Fruit fly (Drosophila melanogaster) whole organism, prepupa: Measurements from ENCODE around the gene pum.

Experiments
- Blimp-1 ChIP-seq: fragments of 200-800 bp; sonication (Bioruptor generic); optimal IDR thresholded peaks from 3 replicates; lab custom pipeline; 2017; ENCODE audit warnings: missing biosample characterization, missing genetic modification characterization, mild to moderate bottlenecking, moderate library complexity, missing genetic modification reagents
- CG10631 ChIP-seq: fragments of 200-800 bp; sonication (Bioruptor generic); optimal IDR thresholded peaks from 2 replicates; lab custom pipeline; 2016; ENCODE audit warnings: missing biosample characterization, missing genetic modification characterization
- CG10669 ChIP-seq: fragments of 200-800 bp; sonication (Bioruptor generic); optimal IDR thresholded peaks from 3 replicates; lab custom pipeline; 2018; ENCODE audit warnings: missing biosample characterization, mild to moderate bottlenecking, missing genetic modification characterization, moderate library complexity
- CG11294 ChIP-seq: fragments of 200-800 bp; sonication (Bioruptor generic); IDR thresholded peaks from 2 replicates; pipeline ENCODE4 v1.3.6; 2022; ENCODE audit warnings: missing biosample characterization, missing genetic modification characterization
- CG11902 ChIP-seq: fragments of 200-800 bp; sonication (Bioruptor generic); optimal IDR thresholded peaks from 3 replicates; lab custom pipeline; 2016; ENCODE audit warnings: missing biosample characterization, missing genetic modification characterization
- CG15336 ChIP-seq: fragments of 200-800 bp; sonication (Bioruptor generic); IDR thresholded peaks from 2 replicates; pipeline ENCODE4 v1.3.6; 2022; ENCODE audit warnings: missing biosample characterization, missing genetic modification characterization
- CG1621 ChIP-seq: fragments of 200-800 bp; sonication (Bioruptor generic); optimal IDR thresholded peaks from 3 replicates; lab custom pipeline; 2018; ENCODE audit warnings: missing biosample characterization, mild to moderate bottlenecking, missing genetic modification characterization
- CG16779 ChIP-seq: fragments of 200-800 bp; sonication (Bioruptor generic); optimal IDR thresholded peaks from 3 replicates; lab custom pipeline; 2017; ENCODE audit warnings: missing biosample characterization, mild to moderate bottlenecking, missing genetic modification characterization
- CG3032 ChIP-seq: fragments of 200-800 bp; optimal IDR thresholded peaks from 2 replicates; lab custom pipeline; 2019; ENCODE audit warnings: missing biosample characterization, mild to moderate bottlenecking, missing genetic modification characterization, moderate library complexity
- CG31627 ChIP-seq: fragments of 200-800 bp; sonication (Bioruptor generic); optimal IDR thresholded peaks from 3 replicates; lab custom pipeline; 2016; ENCODE audit warnings: missing biosample characterization, missing genetic modification characterization
- CG3919 ChIP-seq: fragments of 200-800 bp; sonication (Bioruptor generic); optimal IDR thresholded peaks from 3 replicates; lab custom pipeline; 2016; ENCODE audit warnings: missing biosample characterization, missing genetic modification characterization
- CG4318 ChIP-seq: fragments of 200-800 bp; sonication (Bioruptor generic); optimal IDR thresholded peaks from 3 replicates; lab custom pipeline; 2017; ENCODE audit warnings: missing biosample characterization, mild to moderate bottlenecking, missing genetic modification characterization
- CG6163 ChIP-seq: fragments of 200-800 bp; sonication (Bioruptor generic); IDR thresholded peaks from 3 replicates; pipeline ENCODE4 v1.3.6; 2022; ENCODE audit warnings: missing biosample characterization, missing genetic modification characterization
- CG6276 ChIP-seq: fragments of 200-800 bp; sonication (Bioruptor generic); optimal IDR thresholded peaks from 2 replicates; lab custom pipeline; 2017; ENCODE audit warnings: missing biosample characterization, mild to moderate bottlenecking, missing genetic modification characterization
- CG6792 ChIP-seq: fragments of 200-800 bp; sonication (Bioruptor generic); optimal IDR thresholded peaks from 3 replicates; lab custom pipeline; 2016; ENCODE audit warnings: missing biosample characterization, missing genetic modification characterization
- CG6808 ChIP-seq: fragments of 200-800 bp; sonication (Bioruptor generic); optimal IDR thresholded peaks from 3 replicates; lab custom pipeline; 2017; ENCODE audit warnings: missing biosample characterization, missing genetic modification characterization, mild to moderate bottlenecking, moderate library complexity, missing genetic modification reagents
- CG6854 ChIP-seq: fragments of 200-800 bp; sonication (Bioruptor generic); optimal IDR thresholded peaks from 2 replicates; lab custom pipeline; 2017; ENCODE audit warnings: missing biosample characterization, mild to moderate bottlenecking, missing genetic modification characterization
- CG7368 ChIP-seq: fragments of 200-800 bp; sonication (Bioruptor generic); optimal IDR thresholded peaks from 3 replicates; lab custom pipeline; 2016; ENCODE audit warnings: missing biosample characterization, missing genetic modification characterization
- CG8119 ChIP-seq: fragments of 200-800 bp; sonication (Bioruptor generic); IDR thresholded peaks from 3 replicates; pipeline ENCODE4 v1.3.6; 2022; ENCODE audit warnings: missing biosample characterization, missing genetic modification characterization
- CG8319 ChIP-seq: fragments of 200-800 bp; sonication (Bioruptor generic); optimal IDR thresholded peaks from 3 replicates; lab custom pipeline; 2016; ENCODE audit warnings: missing biosample characterization, missing genetic modification characterization
- CG8632 ChIP-seq: fragments of 200-800 bp; sonication (Bioruptor generic); optimal IDR thresholded peaks from 3 replicates; lab custom pipeline; 2016; ENCODE audit warnings: missing biosample characterization, missing genetic modification characterization
- CG9139 ChIP-seq: fragments of 200-800 bp; sonication (Bioruptor generic); optimal IDR thresholded peaks from 3 replicates; lab custom pipeline; 2017; ENCODE audit warnings: missing biosample characterization, mild to moderate bottlenecking, missing genetic modification characterization
- Eip75B ChIP-seq: fragments of 200-800 bp; sonication (Bioruptor generic); optimal IDR thresholded peaks from 3 replicates; lab custom pipeline; 2016; ENCODE audit warnings: missing biosample characterization, missing genetic modification characterization
- Eip78C ChIP-seq: fragments of 200-800 bp; sonication (Bioruptor generic); peaks from one replicate; lab custom pipeline; 2016; ENCODE audit warnings: missing biosample characterization, missing genetic modification characterization
- Ets21C ChIP-seq: fragments of 200-800 bp; sonication (Bioruptor generic); optimal IDR thresholded peaks from 3 replicates; lab custom pipeline; 2016; ENCODE audit warnings: missing biosample characterization, missing genetic modification characterization
- Ets96B ChIP-seq: fragments of 200-800 bp; optimal IDR thresholded peaks from 2 replicates; lab custom pipeline; 2019; ENCODE audit warnings: missing biosample characterization, mild to moderate bottlenecking, missing genetic modification characterization, moderate library complexity
- Gug ChIP-seq: fragments of 200-800 bp; sonication (Bioruptor generic); IDR thresholded peaks from 2 replicates; pipeline ENCODE4 v1.3.6; 2022; ENCODE audit warnings: missing biosample characterization, missing genetic modification characterization
- Hr38 ChIP-seq: sonication (Bioruptor generic); optimal IDR thresholded peaks from 2 replicates; lab custom pipeline; 2016; ENCODE audit warnings: missing biosample characterization, missing genetic modification characterization
- Hr39 ChIP-seq: fragments of 200-800 bp; sonication (Bioruptor generic); optimal IDR thresholded peaks from 2 replicates; lab custom pipeline; 2016; ENCODE audit warnings: missing biosample characterization, missing genetic modification characterization
- Hr4 ChIP-seq: fragments of 200-800 bp; sonication (Bioruptor generic); optimal IDR thresholded peaks from 3 replicates; lab custom pipeline; 2016; ENCODE audit warnings: missing biosample characterization, missing genetic modification characterization
- Lpt ChIP-seq: fragments of 200-800 bp; sonication (Bioruptor generic); optimal IDR thresholded peaks from 3 replicates; lab custom pipeline; 2016; ENCODE audit warnings: missing biosample characterization, missing genetic modification characterization
- Met ChIP-seq: fragments of 200-800 bp; sonication (Bioruptor generic); optimal IDR thresholded peaks from 3 replicates; lab custom pipeline; 2016; ENCODE audit warnings: missing biosample characterization, missing genetic modification characterization
- OdsH ChIP-seq: fragments of 200-800 bp; sonication (Bioruptor generic); optimal IDR thresholded peaks from 3 replicates; lab custom pipeline; 2016; ENCODE audit warnings: missing biosample characterization, missing genetic modification characterization
- Smox ChIP-seq: fragments of 200-800 bp; sonication (Bioruptor generic); optimal IDR thresholded peaks from 3 replicates; lab custom pipeline; 2016; ENCODE audit warnings: missing biosample characterization, missing genetic modification characterization
- Sox102F ChIP-seq: fragments of 200-800 bp; sonication (Bioruptor generic); optimal IDR thresholded peaks from 2 replicates; lab custom pipeline; 2016; ENCODE audit warnings: missing biosample characterization, mild to moderate bottlenecking, missing genetic modification characterization
- Sox14 ChIP-seq: fragments of 200-800 bp; sonication (Bioruptor generic); optimal IDR thresholded peaks from 3 replicates; lab custom pipeline; 2016; ENCODE audit warnings: missing biosample characterization, missing genetic modification characterization
- Sox15 ChIP-seq: fragments of 200-800 bp; sonication (Bioruptor generic); optimal IDR thresholded peaks from 3 replicates; lab custom pipeline; 2016; ENCODE audit warnings: missing biosample characterization, missing genetic modification characterization
- achi ChIP-seq: fragments of 200-800 bp; sonication (Bioruptor generic); optimal IDR thresholded peaks from 3 replicates; lab custom pipeline; 2016; ENCODE audit warnings: missing biosample characterization, missing genetic modification characterization
- acj6 ChIP-seq: fragments of 200-800 bp; sonication (Bioruptor generic); optimal IDR thresholded peaks from 3 replicates; lab custom pipeline; 2016; ENCODE audit warnings: missing biosample characterization, missing genetic modification characterization
- dac ChIP-seq: fragments of 200-800 bp; sonication (Bioruptor generic); optimal IDR thresholded peaks from 2 replicates; lab custom pipeline; 2017; ENCODE audit warnings: missing biosample characterization, mild to moderate bottlenecking, missing genetic modification characterization
- eg ChIP-seq: fragments of 200-800 bp; sonication (Bioruptor generic); IDR thresholded peaks from 3 replicates; pipeline ENCODE4 v1.3.6; 2022; ENCODE audit warnings: missing biosample characterization, missing genetic modification characterization
- fd59A ChIP-seq: fragments of 200-800 bp; sonication (Bioruptor generic); optimal IDR thresholded peaks from 2 replicates; lab custom pipeline; 2017; ENCODE audit warnings: missing biosample characterization, mild to moderate bottlenecking, missing genetic modification characterization, missing genetic modification reagents
- fkh ChIP-seq: fragments of 200-800 bp; sonication (Bioruptor generic); optimal IDR thresholded peaks from 3 replicates; lab custom pipeline; 2017; ENCODE audit warnings: missing biosample characterization, mild to moderate bottlenecking, missing genetic modification characterization, moderate library complexity
- pdm3 ChIP-seq: fragments of 200-800 bp; sonication (Bioruptor generic); optimal IDR thresholded peaks from 3 replicates; lab custom pipeline; 2016; ENCODE audit warnings: missing biosample characterization, missing genetic modification characterization
- salr ChIP-seq, 2 experiments: fragments of 200-800 bp; sonication (Bioruptor generic); optimal IDR thresholded peaks; 3 replicates each; lab custom pipeline; 2016 to 2018; ENCODE audit warnings: missing biosample characterization in 2 of 2, missing genetic modification characterization in 2 of 2, mild to moderate bottlenecking in 1 of 2
- spab ChIP-seq: fragments of 200-800 bp; sonication (Bioruptor generic); optimal IDR thresholded peaks from 2 replicates; lab custom pipeline; 2017; ENCODE audit warnings: missing biosample characterization, mild to moderate bottlenecking, missing genetic modification characterization, missing genetic modification reagents
- ss ChIP-seq, 2 experiments: fragments of 200-800 bp; sonication (Bioruptor generic); optimal IDR thresholded peaks; 2 replicates in 1 of 2; 3 replicates in 1 of 2; lab custom pipeline; 2017 to 2018; ENCODE audit warnings: mild to moderate bottlenecking in 2 of 2, missing biosample characterization in 2 of 2, missing genetic modification characterization in 2 of 2, moderate library complexity in 1 of 2
- svp ChIP-seq: fragments of 200-800 bp; sonication (Bioruptor generic); peaks from one replicate; lab custom pipeline; 2016; ENCODE audit warnings: missing biosample characterization, missing genetic modification characterization
- topi ChIP-seq: fragments of 200-800 bp; sonication (Bioruptor generic); optimal IDR thresholded peaks from 3 replicates; lab custom pipeline; 2016; ENCODE audit warnings: missing biosample characterization, missing genetic modification characterization

pum gene

dm6 chr3R:9226146-9226545 lies 11.3 kb downstream of the pum start:
- TF ChIP-seq ss (GFP tag; optimal IDR thresholded peaks at IDR 0.05; lab: Kevin White, UChicago) = peak; percentile 52 to 59
- peak; percentile 10 for TF ChIP-seq fd59A (GFP tag; lab: Kevin White, UChicago)
- peak; percentile 26 for TF ChIP-seq spab (GFP tag; lab: Kevin White, UChicago)
- TF ChIP-seq Eip78C (GFP tag; lab: Kevin White, UChicago) = no peak
- peak; percentile 4 for TF ChIP-seq Eip75B
- TF ChIP-seq CG6808 (GFP tag; lab: Kevin White, UChicago) = peak; percentile 48
- TF ChIP-seq achi (GFP tag; lab: Kevin White, UChicago) = no peak
- peak; percentile 67 for TF ChIP-seq CG6163 (GFP tag; lab: Robert Waterston, UW)

- peak; percentile 18 for TF ChIP-seq Met (GFP tag; lab: Kevin White, UChicago)
- peak; percentile 40 for TF ChIP-seq CG3032 (tag; lab: Kevin White, UChicago)
- TF ChIP-seq acj6 (GFP tag; lab: Kevin White, UChicago) = peak; percentile 62
- TF ChIP-seq CG16779 (tag; lab: Kevin White, UChicago) = no peak
- peak; percentile 10 for TF ChIP-seq CG10669
- TF ChIP-seq Smox (GFP tag; lab: Kevin White, UChicago) = peak; percentile 15
- TF ChIP-seq OdsH (GFP tag; lab: Kevin White, UChicago) = peak; percentile 63
- TF ChIP-seq Hr38 = no peak
- TF ChIP-seq CG8319 (GFP tag; lab: Kevin White, UChicago) = no peak
- peak; percentile 24 for TF ChIP-seq Eip75B
- peak; percentile 71; the same call in 1 of the 3 replicates for TF ChIP-seq CG6163 (GFP tag; lab: Robert Waterston, UW)
- peak; percentile 36 for TF ChIP-seq Ets96B
- no peak for TF ChIP-seq CG6854 (GFP tag; lab: Kevin White, UChicago)
- TF ChIP-seq topi (GFP tag; lab: Kevin White, UChicago) = no peak
- peak; percentile 65 for TF ChIP-seq Gug (GFP tag; lab: Robert Waterston, UW)
- TF ChIP-seq CG6276 (GFP tag; lab: Kevin White, UChicago) = peak; percentile 59
- no peak for TF ChIP-seq CG7368 (GFP tag; lab: Kevin White, UChicago)
- TF ChIP-seq Eip78C (GFP tag; lab: Kevin White, UChicago) = peak; percentile 91
- peak; percentile 42; the same call in 1 of the 2 replicates for TF ChIP-seq CG11294
- TF ChIP-seq Hr4 (GFP tag; lab: Kevin White, UChicago) = peak; percentile 78
- no peak for TF ChIP-seq dac (GFP tag; lab: Kevin White, UChicago)
- no peak for TF ChIP-seq fkh (GFP tag; lab: Kevin White, UChicago)
- peak; percentile 45 for TF ChIP-seq CG8632
- TF ChIP-seq CG6808 (GFP tag; lab: Kevin White, UChicago) = no peak
- TF ChIP-seq Sox15 = no peak
- TF ChIP-seq ss (GFP tag; optimal IDR thresholded peaks at IDR 0.05; lab: Kevin White, UChicago) = no peak
- TF ChIP-seq Sox14 (GFP tag; lab: Kevin White, UChicago) = peak; percentile 26
- TF ChIP-seq Sox102F = no peak
- peak in 1 of 2 experiments; percentile 75 for TF ChIP-seq salr (GFP tag; optimal IDR thresholded peaks at IDR 0.05; lab: Kevin White, UChicago)
- peak; percentile 85 for TF ChIP-seq CG8119 (GFP tag; lab: Robert Waterston, UW)
- no peak for TF ChIP-seq CG31627 (GFP tag; lab: Kevin White, UChicago)
- peak; percentile 72 for TF ChIP-seq CG10631 (GFP tag; lab: Kevin White, UChicago)
- peak; percentile 65 for TF ChIP-seq CG3919 (GFP tag; lab: Kevin White, UChicago)
- no peak for TF ChIP-seq CG11902
- TF ChIP-seq eg (GFP tag; lab: Robert Waterston, UW) = peak; percentile 84
- TF ChIP-seq svp (GFP tag; lab: Kevin White, UChicago) = peak; percentile 74
- peak; percentile 31 for TF ChIP-seq CG4318 (GFP tag; lab: Kevin White, UChicago)
- TF ChIP-seq CG9139 = no peak
- no peak for TF ChIP-seq fd59A (GFP tag; lab: Kevin White, UChicago)
- TF ChIP-seq achi (GFP tag; lab: Kevin White, UChicago) = peak; percentile 74
- no peak for TF ChIP-seq Blimp-1
- TF ChIP-seq CG6792 (GFP tag; lab: Kevin White, UChicago) = peak; percentile 35
- TF ChIP-seq spab (GFP tag; lab: Kevin White, UChicago) = peak; percentile 17
- peak; percentile 68 for TF ChIP-seq Lpt
- TF ChIP-seq Ets21C (GFP tag; lab: Kevin White, UChicago) = no peak
- TF ChIP-seq Hr39 (GFP tag; lab: Kevin White, UChicago) = no peak
- TF ChIP-seq CG1621 (tag; lab: Kevin White, UChicago) = no peak
- peak; percentile 61 for TF ChIP-seq pdm3 (GFP tag; lab: Kevin White, UChicago)
- peak; percentile 83 for TF ChIP-seq CG15336 (GFP tag; lab: Robert Waterston, UW)
Observed at dm6 chr3R:9224807-9225206, 12.7 kb downstream of the pum start.
